Worm (Caenorhabditis elegans) whole organism, L3 larva: ENCODE data around the gene C16D9.6.
A peak's percentile ranks its signal among the peaks of the same experiment; 100 is the strongest.

ENCODE experiments used
- R02D3.7 ChIP-seq: fragments of 150-350 bp; optimal IDR thresholded peaks from 2 replicates; lab custom pipeline; 2014; ENCODE audit warnings: missing biosample characterization, missing genetic modification characterization
- ama-1 ChIP-seq: fragments of 150-350 bp; optimal IDR thresholded peaks from 2 replicates; lab custom pipeline; 2018
- lin-39 ChIP-seq: fragments of 150-350 bp; optimal IDR thresholded peaks from 2 replicates; lab custom pipeline; 2018; ENCODE audit warnings: missing biosample characterization, missing genetic modification reagents, missing genetic modification characterization
- nhr-11 ChIP-seq: fragments of 150-350 bp; optimal IDR thresholded peaks from 2 replicates; lab custom pipeline; 2014; ENCODE audit warnings: missing biosample characterization, missing genetic modification characterization
- nhr-43 ChIP-seq: sonication (generic microtip); optimal IDR thresholded peaks from 2 replicates; lab custom pipeline; 2016; ENCODE audit warnings: mild to moderate bottlenecking, missing genetic modification characterization, missing compliant biosample characterization; ENCODE audit not compliant: poor library complexity, severe bottlenecking
- nhr-76 ChIP-seq: fragments of 150-350 bp; sonication (generic microtip); optimal IDR thresholded peaks from 5 replicates; lab custom pipeline; 2014; ENCODE audit warnings: missing biosample characterization, missing genetic modification characterization
- pqm-1 ChIP-seq: fragments of 150-350 bp; optimal IDR thresholded peaks from 2 replicates; lab custom pipeline; 2017; ENCODE audit warnings: missing biosample characterization, missing genetic modification characterization, inconsistent platforms
- sea-2 ChIP-seq: fragments of 150-350 bp; sonication (generic microtip); optimal IDR thresholded peaks from 4 replicates; lab custom pipeline; 2014; ENCODE audit warnings: missing biosample characterization, missing genetic modification reagents, missing genetic modification characterization
- skn-1 ChIP-seq: fragments of 150-350 bp; optimal IDR thresholded peaks from 2 replicates; lab custom pipeline; 2014; ENCODE audit warnings: missing biosample characterization, missing genetic modification characterization
- zag-1 ChIP-seq: fragments of 150-350 bp; optimal IDR thresholded peaks from 2 replicates; lab custom pipeline; 2014; ENCODE audit warnings: missing biosample characterization, missing genetic modification characterization

- no peak for TF ChIP-seq lin-39 (tag; lab: Kevin White, UChicago)
- no peak for TF ChIP-seq R02D3.7
- no peak for TF ChIP-seq ama-1 (lab: Kevin White, UChicago)
- no peak for TF ChIP-seq zag-1 (tag; lab: Kevin White, UChicago)
- peak; percentile 87 for TF ChIP-seq pqm-1 (tag; lab: Kevin White, UChicago)
- no peak for TF ChIP-seq nhr-11 (tag; lab: Kevin White, UChicago)
- TF ChIP-seq nhr-76: no peak
- no peak for TF ChIP-seq skn-1
- TF ChIP-seq nhr-43 (tag; lab: Kevin White, UChicago): no peak
- no peak for TF ChIP-seq sea-2 (GFP tag; lab: Kevin White, UChicago)
These were observed 21.9 kb upstream of the C16D9.6 start, which contains the start of gene asp-5 for ce11 chrV:8271995-8272394.
